Fruit fly (Drosophila melanogaster) whole organism, pupa: ENCODE data around the gene Ccn.

Experiments
- CG10348 ChIP-seq: fragments of 200-800 bp; sonication (Bioruptor generic); IDR thresholded peaks from 2 replicates; pipeline ENCODE4 v1.3.6; 2022; ENCODE audit warnings: missing biosample characterization, missing genetic modification characterization
- CG12605 ChIP-seq: fragments of 200-800 bp; sonication (Bioruptor generic); IDR thresholded peaks from 2 replicates; pipeline ENCODE4 v1.3.6; 2022; ENCODE audit warnings: missing biosample characterization, missing genetic modification characterization
- CG13204 ChIP-seq: fragments of 200-800 bp; sonication (Bioruptor generic); optimal IDR thresholded peaks from 2 replicates; lab custom pipeline; 2018; ENCODE audit warnings: missing biosample characterization, mild to moderate bottlenecking, missing genetic modification characterization, moderate library complexity
- CG14655 ChIP-seq: fragments of 200-800 bp; sonication (Bioruptor generic); optimal IDR thresholded peaks from 3 replicates; lab custom pipeline; 2017; ENCODE audit warnings: mild to moderate bottlenecking, missing biosample characterization, missing genetic modification reagents, missing genetic modification characterization
- CG15710 ChIP-seq: fragments of 200-800 bp; sonication (Bioruptor generic); optimal IDR thresholded peaks from 2 replicates; lab custom pipeline; 2018; ENCODE audit warnings: missing biosample characterization, mild to moderate bottlenecking, missing genetic modification characterization, moderate library complexity
- CG17806 ChIP-seq: fragments of 200-800 bp; sonication (Bioruptor generic); optimal IDR thresholded peaks from 2 replicates; lab custom pipeline; 2018; ENCODE audit warnings: missing biosample characterization, mild to moderate bottlenecking, missing genetic modification characterization, moderate library complexity
- CG32121 ChIP-seq: fragments of 200-800 bp; sonication (Bioruptor generic); IDR thresholded peaks from 2 replicates; pipeline ENCODE4 v1.3.6; 2022; ENCODE audit warnings: missing biosample characterization, missing genetic modification characterization
- CG34367 ChIP-seq: fragments of 200-800 bp; sonication (Bioruptor generic); optimal IDR thresholded peaks from 2 replicates; lab custom pipeline; 2018; ENCODE audit warnings: missing biosample characterization, mild to moderate bottlenecking, missing genetic modification characterization
- CG4496 ChIP-seq: fragments of 200-800 bp; sonication (Bioruptor generic); IDR thresholded peaks from 3 replicates; pipeline ENCODE4 v1.3.6; 2022; ENCODE audit warnings: missing biosample characterization, missing genetic modification characterization
- CG8159 ChIP-seq: fragments of 200-800 bp; sonication (Bioruptor generic); optimal IDR thresholded peaks from 3 replicates; lab custom pipeline; 2018; ENCODE audit warnings: missing biosample characterization, mild to moderate bottlenecking, missing genetic modification characterization, moderate library complexity
- CG8301 ChIP-seq: fragments of 200-800 bp; sonication (Bioruptor generic); optimal IDR thresholded peaks from 2 replicates; lab custom pipeline; 2018; ENCODE audit warnings: missing biosample characterization, mild to moderate bottlenecking, missing genetic modification characterization
- CG9948 ChIP-seq: fragments of 200-800 bp; sonication (Bioruptor generic); optimal IDR thresholded peaks from 2 replicates; lab custom pipeline; 2018; ENCODE audit warnings: missing biosample characterization, mild to moderate bottlenecking, missing genetic modification characterization, moderate library complexity
- D1 ChIP-seq: fragments of 200-800 bp; sonication (Bioruptor generic); optimal IDR thresholded peaks from 2 replicates; lab custom pipeline; 2018; ENCODE audit warnings: missing biosample characterization, mild to moderate bottlenecking, missing genetic modification characterization, moderate library complexity
- EcR ChIP-seq: fragments of 200-800 bp; sonication (Bioruptor generic); optimal IDR thresholded peaks from 3 replicates; lab custom pipeline; 2019; ENCODE audit warnings: missing biosample characterization, missing genetic modification characterization, mild to moderate bottlenecking, moderate library complexity, missing genetic modification reagents
- Ets98B ChIP-seq: fragments of 200-800 bp; sonication (Bioruptor generic); IDR thresholded peaks from 2 replicates; pipeline ENCODE4 v1.3.6; 2022; ENCODE audit warnings: missing biosample characterization, missing genetic modification characterization
- Pif1A ChIP-seq: fragments of 200-800 bp; sonication (Bioruptor generic); optimal IDR thresholded peaks from 3 replicates; lab custom pipeline; 2016; ENCODE audit warnings: missing biosample characterization, missing genetic modification characterization
- Pif1B ChIP-seq: fragments of 200-800 bp; sonication (Bioruptor generic); optimal IDR thresholded peaks from 3 replicates; lab custom pipeline; 2016; ENCODE audit warnings: missing biosample characterization, missing genetic modification characterization
- Snoo ChIP-seq: fragments of 200-800 bp; sonication (Bioruptor generic); optimal IDR thresholded peaks from 3 replicates; lab custom pipeline; 2017; ENCODE audit warnings: missing biosample characterization, mild to moderate bottlenecking, missing genetic modification characterization, inconsistent platforms
- fd96Ca ChIP-seq: fragments of 200-800 bp; sonication (Bioruptor generic); IDR thresholded peaks from 3 replicates; pipeline ENCODE4 v1.3.6; 2022; ENCODE audit warnings: missing biosample characterization, missing genetic modification characterization
- gl ChIP-seq: fragments of 200-800 bp; sonication (Bioruptor generic); optimal IDR thresholded peaks from 2 replicates; lab custom pipeline; 2018; ENCODE audit warnings: missing biosample characterization, mild to moderate bottlenecking, missing genetic modification characterization
- rn ChIP-seq: fragments of 200-800 bp; sonication (Bioruptor generic); IDR thresholded peaks from 2 replicates; pipeline ENCODE4 v1.3.6; 2022; ENCODE audit warnings: missing biosample characterization, missing genetic modification characterization

Gene Ccn

dm6 chr3L:17654668-17655050 lies 35.2 kb upstream of the Ccn start:
- TF ChIP-seq CG8301 (tag; lab: Kevin White, UChicago) (no peak), Ets98B (no peak), CG10348 (GFP tag; lab: Robert Waterston, UW) (no peak), D1 (tag; lab: Kevin White, UChicago) (no peak), CG32121 (GFP tag; lab: Robert Waterston, UW) (no peak), CG13204 (GFP tag; lab: Kevin White, UChicago) (no peak), Snoo (tag; lab: Kevin White, UChicago) (no peak), CG17806 (tag; lab: Kevin White, UChicago) (no peak), CG8159 (tag; lab: Kevin White, UChicago) (no peak), CG14655 (GFP tag; lab: Kevin White, UChicago) (no peak), EcR (no peak), fd96Ca (GFP tag; lab: Robert Waterston, UW) (no peak), CG34367 (tag; lab: Kevin White, UChicago) (no peak), Pif1A (GFP tag; lab: Kevin White, UChicago) (no peak), CG15710 (tag; lab: Kevin White, UChicago) (no peak), CG4496 (GFP tag; lab: Robert Waterston, UW) (no peak), gl (tag; lab: Kevin White, UChicago) (no peak), rn (GFP tag; lab: Robert Waterston, UW) (no peak)

dm6 chr3L:17655837-17656308 lies 33.9 kb upstream of the Ccn start:
- TF ChIP-seq CG14655 (GFP tag; lab: Kevin White, UChicago) (no peak), CG12605 (GFP tag; lab: Robert Waterston, UW) (no peak), rn (GFP tag; lab: Robert Waterston, UW) (no peak), Snoo (tag; lab: Kevin White, UChicago) (peak; percentile 2), Ets98B (0 out of 2 replicates have a peak, but pooled peaks have one; percentile 25)

- TF ChIP-seq fd96Ca (GFP tag; lab: Robert Waterston, UW) (no peak), CG32121 (GFP tag; lab: Robert Waterston, UW) (0 out of 2 replicates have a peak, but pooled peaks have one; percentile 16)
Measured at dm6 chr3L:17656716-17657395, 33.0 kb upstream of the Ccn start.

- TF ChIP-seq CG15710 (tag; lab: Kevin White, UChicago) (peak; percentile 88), CG34367 (tag; lab: Kevin White, UChicago) (peak; percentile 85), gl (tag; lab: Kevin White, UChicago) (peak; percentile 55), CG9948 (tag; lab: Kevin White, UChicago) (peak; percentile 90), CG4496 (GFP tag; lab: Robert Waterston, UW) (peak; percentile 85), Snoo (tag; lab: Kevin White, UChicago) (peak; percentile 58), fd96Ca (GFP tag; lab: Robert Waterston, UW) (peak; percentile 83; the same call in 2 of the 3 replicates), Ets98B (peak; percentile 75), CG8159 (tag; lab: Kevin White, UChicago) (peak; percentile 89), CG12605 (GFP tag; lab: Robert Waterston, UW) (peak; percentile 70; the same call in 1 of the 2 replicates), CG17806 (tag; lab: Kevin White, UChicago) (peak; percentile 84), EcR (peak; percentile 96), CG10348 (GFP tag; lab: Robert Waterston, UW) (no peak), CG8301 (tag; lab: Kevin White, UChicago) (peak; percentile 88), CG32121 (GFP tag; lab: Robert Waterston, UW) (peak; percentile 54; the same call in 1 of the 2 replicates), D1 (tag; lab: Kevin White, UChicago) (peak; percentile 68), rn (GFP tag; lab: Robert Waterston, UW) (peak; percentile 54; the same call in 1 of the 2 replicates), CG14655 (GFP tag; lab: Kevin White, UChicago) (peak; percentile 89), Pif1A (GFP tag; lab: Kevin White, UChicago) (peak; percentile 78), CG13204 (GFP tag; lab: Kevin White, UChicago) (peak; percentile 63), Pif1B (GFP tag; lab: Kevin White, UChicago) (peak; percentile 82)
Measured at dm6 chr3L:17657728-17658379, 32.0 kb upstream of the Ccn start.

- peak; percentile 86; the same call in 2 of the 3 replicates for TF ChIP-seq fd96Ca (GFP tag; lab: Robert Waterston, UW)
- peak; percentile 56 for TF ChIP-seq Pif1A (GFP tag; lab: Kevin White, UChicago)
- TF ChIP-seq Pif1B (GFP tag; lab: Kevin White, UChicago): peak; percentile 44
- TF ChIP-seq CG32121 (GFP tag; lab: Robert Waterston, UW): peak; percentile 66
- TF ChIP-seq CG9948 (tag; lab: Kevin White, UChicago): peak; percentile 30
- TF ChIP-seq CG17806 (tag; lab: Kevin White, UChicago): peak; percentile 47
- TF ChIP-seq CG13204 (GFP tag; lab: Kevin White, UChicago): no peak
- TF ChIP-seq D1 (tag; lab: Kevin White, UChicago): no peak
- TF ChIP-seq EcR: no peak
- TF ChIP-seq gl (tag; lab: Kevin White, UChicago): no peak
- no peak for TF ChIP-seq CG8159 (tag; lab: Kevin White, UChicago)
- TF ChIP-seq CG8301 (tag; lab: Kevin White, UChicago): peak; percentile 62
- peak; percentile 76 for TF ChIP-seq CG12605 (GFP tag; lab: Robert Waterston, UW)
- TF ChIP-seq CG14655 (GFP tag; lab: Kevin White, UChicago): peak; percentile 57
- peak; percentile 49; the same call in 1 of the 2 replicates for TF ChIP-seq rn (GFP tag; lab: Robert Waterston, UW)
- peak; percentile 17 for TF ChIP-seq CG15710 (tag; lab: Kevin White, UChicago)
- TF ChIP-seq CG10348 (GFP tag; lab: Robert Waterston, UW): peak; percentile 49; the same call in 1 of the 2 replicates
- peak; percentile 87 for TF ChIP-seq CG4496 (GFP tag; lab: Robert Waterston, UW)
- peak; percentile 89 for TF ChIP-seq Ets98B
- TF ChIP-seq Snoo (tag; lab: Kevin White, UChicago): peak; percentile 34
- no peak for TF ChIP-seq CG34367 (tag; lab: Kevin White, UChicago)
Measured at dm6 chr3L:17658423-17659267, 31.2 kb upstream of the Ccn start.
